Fruit fly (Drosophila melanogaster) whole organism, prepupa: ENCODE measurements around the gene bun.

Experiments
- Blimp-1 ChIP-seq: fragments of 200-800 bp; sonication (Bioruptor generic); optimal IDR thresholded peaks from 3 replicates; lab custom pipeline; 2017; ENCODE audit warnings: missing biosample characterization, missing genetic modification characterization, mild to moderate bottlenecking, moderate library complexity, missing genetic modification reagents
- CG10631 ChIP-seq: fragments of 200-800 bp; sonication (Bioruptor generic); optimal IDR thresholded peaks from 2 replicates; lab custom pipeline; 2016; ENCODE audit warnings: missing biosample characterization, missing genetic modification characterization
- CG10669 ChIP-seq: fragments of 200-800 bp; sonication (Bioruptor generic); optimal IDR thresholded peaks from 3 replicates; lab custom pipeline; 2018; ENCODE audit warnings: missing biosample characterization, mild to moderate bottlenecking, missing genetic modification characterization, moderate library complexity
- CG11294 ChIP-seq: fragments of 200-800 bp; sonication (Bioruptor generic); IDR thresholded peaks from 2 replicates; pipeline ENCODE4 v1.3.6; 2022; ENCODE audit warnings: missing biosample characterization, missing genetic modification characterization
- CG11762 ChIP-seq: fragments of 200-800 bp; sonication (Bioruptor generic); optimal IDR thresholded peaks from 3 replicates; lab custom pipeline; 2016; ENCODE audit warnings: missing biosample characterization, missing genetic modification characterization; ENCODE audit not compliant: insufficient read depth
- CG11902 ChIP-seq: fragments of 200-800 bp; sonication (Bioruptor generic); optimal IDR thresholded peaks from 3 replicates; lab custom pipeline; 2016; ENCODE audit warnings: missing biosample characterization, missing genetic modification characterization
- CG15336 ChIP-seq: fragments of 200-800 bp; sonication (Bioruptor generic); IDR thresholded peaks from 2 replicates; pipeline ENCODE4 v1.3.6; 2022; ENCODE audit warnings: missing biosample characterization, missing genetic modification characterization
- CG16779 ChIP-seq: fragments of 200-800 bp; sonication (Bioruptor generic); optimal IDR thresholded peaks from 3 replicates; lab custom pipeline; 2017; ENCODE audit warnings: missing biosample characterization, mild to moderate bottlenecking, missing genetic modification characterization
- CG3032 ChIP-seq: fragments of 200-800 bp; optimal IDR thresholded peaks from 2 replicates; lab custom pipeline; 2019; ENCODE audit warnings: missing biosample characterization, mild to moderate bottlenecking, missing genetic modification characterization, moderate library complexity
- CG31627 ChIP-seq: fragments of 200-800 bp; sonication (Bioruptor generic); optimal IDR thresholded peaks from 3 replicates; lab custom pipeline; 2016; ENCODE audit warnings: missing biosample characterization, missing genetic modification characterization
- CG4318 ChIP-seq: fragments of 200-800 bp; sonication (Bioruptor generic); optimal IDR thresholded peaks from 3 replicates; lab custom pipeline; 2017; ENCODE audit warnings: missing biosample characterization, mild to moderate bottlenecking, missing genetic modification characterization
- CG6163 ChIP-seq: fragments of 200-800 bp; sonication (Bioruptor generic); IDR thresholded peaks from 3 replicates; pipeline ENCODE4 v1.3.6; 2022; ENCODE audit warnings: missing biosample characterization, missing genetic modification characterization
- CG6792 ChIP-seq: fragments of 200-800 bp; sonication (Bioruptor generic); optimal IDR thresholded peaks from 3 replicates; lab custom pipeline; 2016; ENCODE audit warnings: missing biosample characterization, missing genetic modification characterization
- CG6854 ChIP-seq: fragments of 200-800 bp; sonication (Bioruptor generic); optimal IDR thresholded peaks from 2 replicates; lab custom pipeline; 2017; ENCODE audit warnings: missing biosample characterization, mild to moderate bottlenecking, missing genetic modification characterization
- CG7368 ChIP-seq: fragments of 200-800 bp; sonication (Bioruptor generic); optimal IDR thresholded peaks from 3 replicates; lab custom pipeline; 2016; ENCODE audit warnings: missing biosample characterization, missing genetic modification characterization
- CG8119 ChIP-seq: fragments of 200-800 bp; sonication (Bioruptor generic); IDR thresholded peaks from 3 replicates; pipeline ENCODE4 v1.3.6; 2022; ENCODE audit warnings: missing biosample characterization, missing genetic modification characterization
- CG8319 ChIP-seq: fragments of 200-800 bp; sonication (Bioruptor generic); optimal IDR thresholded peaks from 3 replicates; lab custom pipeline; 2016; ENCODE audit warnings: missing biosample characterization, missing genetic modification characterization
- CG9139 ChIP-seq: fragments of 200-800 bp; sonication (Bioruptor generic); optimal IDR thresholded peaks from 3 replicates; lab custom pipeline; 2017; ENCODE audit warnings: missing biosample characterization, mild to moderate bottlenecking, missing genetic modification characterization
- Eip75B ChIP-seq: fragments of 200-800 bp; sonication (Bioruptor generic); optimal IDR thresholded peaks from 3 replicates; lab custom pipeline; 2016; ENCODE audit warnings: missing biosample characterization, missing genetic modification characterization
- Ets21C ChIP-seq: fragments of 200-800 bp; sonication (Bioruptor generic); optimal IDR thresholded peaks from 3 replicates; lab custom pipeline; 2016; ENCODE audit warnings: missing biosample characterization, missing genetic modification characterization
- Gug ChIP-seq: fragments of 200-800 bp; sonication (Bioruptor generic); IDR thresholded peaks from 2 replicates; pipeline ENCODE4 v1.3.6; 2022; ENCODE audit warnings: missing biosample characterization, missing genetic modification characterization
- Hr39 ChIP-seq: fragments of 200-800 bp; sonication (Bioruptor generic); optimal IDR thresholded peaks from 2 replicates; lab custom pipeline; 2016; ENCODE audit warnings: missing biosample characterization, missing genetic modification characterization
- Lpt ChIP-seq: fragments of 200-800 bp; sonication (Bioruptor generic); optimal IDR thresholded peaks from 3 replicates; lab custom pipeline; 2016; ENCODE audit warnings: missing biosample characterization, missing genetic modification characterization
- Met ChIP-seq: fragments of 200-800 bp; sonication (Bioruptor generic); optimal IDR thresholded peaks from 3 replicates; lab custom pipeline; 2016; ENCODE audit warnings: missing biosample characterization, missing genetic modification characterization
- Sox102F ChIP-seq: fragments of 200-800 bp; sonication (Bioruptor generic); optimal IDR thresholded peaks from 2 replicates; lab custom pipeline; 2016; ENCODE audit warnings: missing biosample characterization, mild to moderate bottlenecking, missing genetic modification characterization
- Sox14 ChIP-seq: fragments of 200-800 bp; sonication (Bioruptor generic); optimal IDR thresholded peaks from 3 replicates; lab custom pipeline; 2016; ENCODE audit warnings: missing biosample characterization, missing genetic modification characterization
- acj6 ChIP-seq: fragments of 200-800 bp; sonication (Bioruptor generic); optimal IDR thresholded peaks from 3 replicates; lab custom pipeline; 2016; ENCODE audit warnings: missing biosample characterization, missing genetic modification characterization
- cyc ChIP-seq: fragments of 200-800 bp; sonication (Bioruptor generic); optimal IDR thresholded peaks from 3 replicates; lab custom pipeline; 2016; ENCODE audit warnings: missing biosample characterization, missing genetic modification characterization
- dsx ChIP-seq: fragments of 200-800 bp; optimal IDR thresholded peaks from 3 replicates; lab custom pipeline; 2019; ENCODE audit warnings: missing biosample characterization, mild to moderate bottlenecking, missing genetic modification characterization, moderate library complexity; ENCODE audit not compliant: poor library complexity, severe bottlenecking
- eg ChIP-seq: fragments of 200-800 bp; sonication (Bioruptor generic); IDR thresholded peaks from 3 replicates; pipeline ENCODE4 v1.3.6; 2022; ENCODE audit warnings: missing biosample characterization, missing genetic modification characterization
- esn ChIP-seq: fragments of 200-800 bp; sonication (Bioruptor generic); optimal IDR thresholded peaks from 2 replicates; lab custom pipeline; 2016; ENCODE audit warnings: missing biosample characterization, mild to moderate bottlenecking, missing genetic modification characterization, moderate library complexity
- fd59A ChIP-seq: fragments of 200-800 bp; sonication (Bioruptor generic); optimal IDR thresholded peaks from 2 replicates; lab custom pipeline; 2017; ENCODE audit warnings: missing biosample characterization, mild to moderate bottlenecking, missing genetic modification characterization, missing genetic modification reagents
- fd85E ChIP-seq: fragments of 200-800 bp; sonication (Bioruptor generic); optimal IDR thresholded peaks from 3 replicates; lab custom pipeline; 2016; ENCODE audit warnings: missing biosample characterization, missing genetic modification characterization
- fkh ChIP-seq: fragments of 200-800 bp; sonication (Bioruptor generic); optimal IDR thresholded peaks from 3 replicates; lab custom pipeline; 2017; ENCODE audit warnings: missing biosample characterization, mild to moderate bottlenecking, missing genetic modification characterization, moderate library complexity
- lz ChIP-seq: fragments of 200-800 bp; sonication (Bioruptor generic); optimal IDR thresholded peaks from 3 replicates; lab custom pipeline; 2016; ENCODE audit warnings: missing biosample characterization, missing genetic modification characterization
- net ChIP-seq: fragments of 200-800 bp; sonication (Bioruptor generic); optimal IDR thresholded peaks from 3 replicates; lab custom pipeline; 2016; ENCODE audit warnings: missing biosample characterization, missing genetic modification characterization
- salr ChIP-seq, 2 experiments: fragments of 200-800 bp; sonication (Bioruptor generic); optimal IDR thresholded peaks; 3 replicates each; lab custom pipeline; 2016 to 2018; ENCODE audit warnings: missing biosample characterization in 2 of 2, missing genetic modification characterization in 2 of 2, mild to moderate bottlenecking in 1 of 2
- ss ChIP-seq, 2 experiments: fragments of 200-800 bp; sonication (Bioruptor generic); optimal IDR thresholded peaks; 2 replicates in 1 of 2; 3 replicates in 1 of 2; lab custom pipeline; 2017 to 2018; ENCODE audit warnings: mild to moderate bottlenecking in 2 of 2, missing biosample characterization in 2 of 2, missing genetic modification characterization in 2 of 2, moderate library complexity in 1 of 2
- svp ChIP-seq: fragments of 200-800 bp; sonication (Bioruptor generic); peaks from one replicate; lab custom pipeline; 2016; ENCODE audit warnings: missing biosample characterization, missing genetic modification characterization
- topi ChIP-seq: fragments of 200-800 bp; sonication (Bioruptor generic); optimal IDR thresholded peaks from 3 replicates; lab custom pipeline; 2016; ENCODE audit warnings: missing biosample characterization, missing genetic modification characterization
- vri ChIP-seq: fragments of 200-800 bp; sonication (Bioruptor generic); optimal IDR thresholded peaks from 3 replicates; lab custom pipeline; 2016; ENCODE audit warnings: missing biosample characterization, mild to moderate bottlenecking, missing genetic modification characterization

Gene bun

DNA sequence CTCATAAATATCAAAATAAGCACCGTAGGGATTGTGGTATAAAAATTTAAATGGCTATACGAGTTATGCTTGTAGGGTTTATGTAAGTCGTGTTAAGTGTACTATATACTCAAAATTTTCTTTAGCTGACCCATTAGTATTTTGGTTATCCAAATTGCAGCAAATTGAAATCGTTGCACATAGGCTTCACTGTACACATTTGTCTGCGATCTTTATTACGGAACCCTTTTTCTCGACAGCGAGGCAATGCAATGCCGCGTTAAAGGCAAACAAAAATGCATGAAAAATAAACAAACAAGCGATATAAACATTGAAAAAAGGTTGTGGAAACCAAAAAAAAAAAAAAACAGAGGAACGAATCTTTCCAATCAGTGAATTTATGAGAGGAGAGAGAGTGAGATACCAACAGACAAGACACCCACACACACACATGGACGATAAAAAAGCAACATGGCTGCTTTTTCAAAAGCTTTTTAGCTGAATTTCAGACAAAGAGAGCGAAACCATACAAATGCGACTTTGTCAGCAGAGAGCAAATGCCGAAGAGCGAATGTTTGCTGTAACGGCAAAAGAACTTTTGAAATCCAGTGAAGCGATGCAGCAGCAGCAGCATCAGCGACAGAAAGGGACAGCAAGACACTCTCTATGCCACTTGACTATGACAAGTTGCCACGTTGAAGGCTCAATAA is 62.4 kb downstream of the bun start (continued):
- peak; percentile 90 for TF ChIP-seq Gug
- peak; percentile 96 for TF ChIP-seq CG7368 (GFP tag; lab: Kevin White, UChicago)
- TF ChIP-seq Blimp-1 (GFP tag; lab: Kevin White, UChicago) = peak; percentile 87
- TF ChIP-seq CG3032 (tag; lab: Kevin White, UChicago) = peak; percentile 96
- TF ChIP-seq CG10669 = peak; percentile 96
- TF ChIP-seq CG11762 (GFP tag; lab: Kevin White, UChicago) = peak; percentile 94
- peak; percentile 95 for TF ChIP-seq CG11902 (GFP tag; lab: Kevin White, UChicago)
- TF ChIP-seq vri (GFP tag; lab: Kevin White, UChicago) = peak; percentile 94
- TF ChIP-seq CG16779 (tag; lab: Kevin White, UChicago) = peak; percentile 79
- TF ChIP-seq cyc (GFP tag; lab: Kevin White, UChicago) = peak; percentile 98
- TF ChIP-seq acj6 = peak; percentile 97
- peak; percentile 96 for TF ChIP-seq Met
- peak; percentile 98 for TF ChIP-seq CG31627 (GFP tag; lab: Kevin White, UChicago)
- TF ChIP-seq CG15336 (GFP tag; lab: Robert Waterston, UW) = peak; percentile 96
- peak; percentile 96 for TF ChIP-seq CG8319 (GFP tag; lab: Kevin White, UChicago)
- peak; percentile 97 for TF ChIP-seq Ets21C (GFP tag; lab: Kevin White, UChicago)
- peak; percentile 93 for TF ChIP-seq CG4318 (GFP tag; lab: Kevin White, UChicago)

DNA sequence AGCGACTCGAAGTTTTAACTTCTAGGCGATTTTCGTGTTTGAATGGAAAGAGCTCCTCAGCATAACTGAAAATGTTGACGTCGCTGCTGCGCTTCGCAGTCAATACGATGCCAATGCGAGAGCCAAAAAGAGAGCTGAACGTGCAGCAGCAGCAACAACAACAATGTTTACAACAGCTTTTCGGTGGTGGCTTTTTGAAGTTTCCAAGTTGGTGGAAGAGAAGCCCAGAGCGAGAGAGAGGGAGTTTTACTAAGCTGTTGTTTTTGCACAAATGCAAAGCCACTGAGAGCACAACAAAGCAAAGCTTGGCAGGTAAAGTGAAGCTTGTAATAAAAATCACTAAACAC is 62.9 kb downstream of the bun start:
- TF ChIP-seq CG6854 (GFP tag; lab: Kevin White, UChicago) = no peak
- no peak for TF ChIP-seq CG11294
- no peak for TF ChIP-seq cyc (GFP tag; lab: Kevin White, UChicago)
- no peak for TF ChIP-seq Lpt (GFP tag; lab: Kevin White, UChicago)
- TF ChIP-seq svp = no peak
- no peak for TF ChIP-seq fkh
- no peak for TF ChIP-seq CG6792 (GFP tag; lab: Kevin White, UChicago)
- TF ChIP-seq salr (GFP tag; optimal IDR thresholded peaks at IDR 0.05; lab: Kevin White, UChicago) = no peak

DNA sequence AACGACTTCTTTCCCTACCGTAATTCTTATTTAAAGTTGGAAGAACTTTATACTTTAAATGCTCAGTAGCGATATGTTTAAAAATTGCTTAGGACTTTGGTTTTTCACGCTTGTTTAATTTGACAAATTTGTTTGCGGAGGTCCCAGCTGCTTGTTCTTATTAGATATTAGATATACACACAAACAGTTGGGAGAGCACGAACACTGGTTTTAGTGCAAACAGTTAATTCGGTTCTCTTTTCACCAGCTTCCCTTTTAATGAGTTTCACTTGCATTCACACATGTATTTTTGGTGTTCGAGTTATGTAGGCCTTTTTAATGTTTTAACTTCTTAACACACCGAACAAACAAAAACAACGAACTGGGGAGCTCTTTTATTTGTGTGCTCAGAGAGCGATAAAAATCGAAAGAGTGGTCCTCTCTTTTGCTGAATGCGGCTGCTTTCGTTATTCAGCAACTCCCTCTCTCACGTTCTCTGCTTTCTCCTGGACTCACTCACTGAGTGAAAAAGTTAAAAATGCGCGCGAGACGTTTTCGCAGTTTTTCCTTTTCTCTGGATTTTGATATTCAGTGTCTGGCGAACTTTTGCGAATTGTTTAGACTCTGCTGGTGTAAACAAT is 63.6 kb downstream of the bun start:
- TF ChIP-seq CG10631 (GFP tag; lab: Kevin White, UChicago) (no peak), esn (GFP tag; lab: Kevin White, UChicago) (no peak), net (GFP tag; lab: Kevin White, UChicago) (peak; percentile 30), Blimp-1 (GFP tag; lab: Kevin White, UChicago) (no peak), Hr39 (GFP tag; lab: Kevin White, UChicago) (no peak), Sox102F (GFP tag; lab: Kevin White, UChicago) (peak; percentile 27), CG6163 (GFP tag; lab: Robert Waterston, UW) (no peak), CG11762 (GFP tag; lab: Kevin White, UChicago) (no peak), fd59A (GFP tag; lab: Kevin White, UChicago) (no peak), vri (GFP tag; lab: Kevin White, UChicago) (peak; percentile 27), CG6854 (GFP tag; lab: Kevin White, UChicago) (peak; percentile 45), eg (GFP tag; lab: Robert Waterston, UW) (no peak; the same call in 2 of the 3 replicates), CG16779 (tag; lab: Kevin White, UChicago) (no peak), dsx (GFP tag; lab: Kevin White, UChicago) (peak; percentile 6), Sox14 (GFP tag; lab: Kevin White, UChicago) (no peak), lz (GFP tag; lab: Kevin White, UChicago) (no peak), fd85E (GFP tag; lab: Kevin White, UChicago) (no peak), CG9139 (GFP tag; lab: Kevin White, UChicago) (no peak), fkh (peak; percentile 69), CG15336 (GFP tag; lab: Robert Waterston, UW) (peak; percentile 62), CG8119 (peak; percentile 14; the same call in 1 of the 3 replicates), cyc (GFP tag; lab: Kevin White, UChicago) (no peak), Eip75B (GFP tag; lab: Kevin White, UChicago) (no peak), ss (GFP tag; optimal IDR thresholded peaks at IDR 0.05; lab: Kevin White, UChicago) (peak; percentile 14 to 33), topi (GFP tag; lab: Kevin White, UChicago) (no peak), Met (no peak)
- TF ChIP-seq, all 60 proteins: peak for 9
